Worm (Caenorhabditis elegans): ENCODE measurements around the gene B0507.1.

The B0507.1 gene

ce11 chrV:8768481-8768959, 7.8 kb upstream of the B0507.1 start, which contains the start of gene B0507.3:
B0507.3 (plus strand) TSS chrV:8768909.
- TF ChIP-seq skn-1 (tag; optimal IDR thresholded peaks at IDR 0.05), result peak; percentile 41
- peak; percentile 100 for TF ChIP-seq elt-2 (tag; optimal IDR thresholded peaks at IDR 0.05)
- no peak for TF ChIP-seq fkh-10 (GFP tag; optimal IDR thresholded peaks at IDR 0.05)
- TF ChIP-seq pha-4 (tag; optimal IDR thresholded peaks at IDR 0.05), result peak; percentile 79
- TF ChIP-seq egl-27 (tag; optimal IDR thresholded peaks at IDR 0.05), result peak; percentile 67
- no peak for TF ChIP-seq ztf-4 (tag; optimal IDR thresholded peaks at IDR 0.05)
- peak; percentile 32 for TF ChIP-seq fos-1 (tag; optimal IDR thresholded peaks at IDR 0.05)
- peak; percentile 100 for TF ChIP-seq pqm-1 (tag; optimal IDR thresholded peaks at IDR 0.05)
- TF ChIP-seq mml-1 (tag; optimal IDR thresholded peaks at IDR 0.05), result no peak
- no peak for TF ChIP-seq zag-1 (tag; optimal IDR thresholded peaks at IDR 0.05)
- peak; percentile 90 for TF ChIP-seq jun-1 (tag; optimal IDR thresholded peaks at IDR 0.05)

ce11 chrV:8769154-8769553, 7.2 kb upstream of the B0507.1 start:
- TF ChIP-seq nhr-23 (tag; optimal IDR thresholded peaks at IDR 0.05) (no peak), zag-1 (tag; optimal IDR thresholded peaks at IDR 0.05) (no peak), elt-2 (tag; optimal IDR thresholded peaks at IDR 0.05) (peak; percentile 98), daf-12 (tag; optimal IDR thresholded peaks at IDR 0.05) (no peak), pqm-1 (tag; optimal IDR thresholded peaks at IDR 0.05) (peak; percentile 84), jun-1 (tag; optimal IDR thresholded peaks at IDR 0.05) (peak; percentile 85), pha-4 (tag; optimal IDR thresholded peaks at IDR 0.05) (peak; percentile 34)

- TF ChIP-seq ceh-9 (tag; optimal IDR thresholded peaks at IDR 0.05), result no peak
- TF ChIP-seq snpc-4 (tag; optimal IDR thresholded peaks at IDR 0.05), result no peak
- no peak for TF ChIP-seq nhr-12 (tag; optimal IDR thresholded peaks at IDR 0.05)
- no peak for TF ChIP-seq ztf-11 (tag; optimal IDR thresholded peaks at IDR 0.05)
- no peak for TF ChIP-seq nhr-77 (tag; optimal IDR thresholded peaks at IDR 0.05)
- no peak for TF ChIP-seq mdl-1 (tag; optimal IDR thresholded peaks at IDR 0.05)
- TF ChIP-seq elt-2 (tag; optimal IDR thresholded peaks at IDR 0.05), result no peak
- no peak for TF ChIP-seq hmg-11 (tag; optimal IDR thresholded peaks at IDR 0.05)
- no peak for TF ChIP-seq zag-1 (tag; optimal IDR thresholded peaks at IDR 0.05)
- no peak for TF ChIP-seq elt-1 (tag; optimal IDR thresholded peaks at IDR 0.05)
- TF ChIP-seq ceh-28 (tag; optimal IDR thresholded peaks at IDR 0.05), result no peak
- TF ChIP-seq lin-39 (tag; optimal IDR thresholded peaks at IDR 0.05), result no peak
- TF ChIP-seq unc-62 (GFP tag; optimal IDR thresholded peaks at IDR 0.05), result no peak
Measured at ce11 chrV:8771599-8771998, 4.8 kb upstream of the B0507.1 start, which contains the start of gene srx-115. srx-115 (plus strand) TSS chrV:8771899.

ce11 chrV:8773826-8774382, 2.5 kb upstream of the B0507.1 start, which contains the start of gene B0507.2:
B0507.2 (plus strand) TSS chrV:8774332.
- TF ChIP-seq ceh-28 (tag; optimal IDR thresholded peaks at IDR 0.05), result peak; percentile 29
- no peak for TF ChIP-seq lin-39 (tag; optimal IDR thresholded peaks at IDR 0.05)
- TF ChIP-seq pha-4 (tag; optimal IDR thresholded peaks at IDR 0.05), result peak; percentile 74
- TF ChIP-seq pqm-1 (tag; optimal IDR thresholded peaks at IDR 0.05), result peak; percentile 28
- peak; percentile 40 for TF ChIP-seq lin-15B (tag; optimal IDR thresholded peaks at IDR 0.05)
- TF ChIP-seq elt-2 (tag; optimal IDR thresholded peaks at IDR 0.05), result peak; percentile 37
- TF ChIP-seq R02D3.7 (tag; optimal IDR thresholded peaks at IDR 0.05), result no peak
- no peak for TF ChIP-seq mdl-1 (tag; optimal IDR thresholded peaks at IDR 0.05)
- TF ChIP-seq snpc-4 (tag; optimal IDR thresholded peaks at IDR 0.05), result peak; percentile 41

ce11 chrV:8781164-8781563, 4.8 kb downstream of the B0507.1 start:
- TF ChIP-seq pqm-1 (tag; optimal IDR thresholded peaks at IDR 0.05) (peak; percentile 8), ceh-82 (tag; optimal IDR thresholded peaks at IDR 0.05) (no peak), pha-4 (tag; optimal IDR thresholded peaks at IDR 0.05) (peak; percentile 4), zag-1 (tag; optimal IDR thresholded peaks at IDR 0.05) (no peak), sea-2 (GFP tag; optimal IDR thresholded peaks at IDR 0.05) (no peak), fos-1 (tag; optimal IDR thresholded peaks at IDR 0.05) (no peak), elt-2 (tag; optimal IDR thresholded peaks at IDR 0.05) (peak; percentile 70), jun-1 (tag; optimal IDR thresholded peaks at IDR 0.05) (no peak), eor-1 (tag; optimal IDR thresholded peaks at IDR 0.05) (no peak), unc-62 (GFP tag; optimal IDR thresholded peaks at IDR 0.05) (no peak), elt-1 (tag; optimal IDR thresholded peaks at IDR 0.05) (no peak), lin-39 (tag; optimal IDR thresholded peaks at IDR 0.05) (no peak)

- TF ChIP-seq nhr-76 (tag; optimal IDR thresholded peaks at IDR 0.05), result no peak
- peak; percentile 6 for TF ChIP-seq pha-4 (tag; optimal IDR thresholded peaks at IDR 0.05)
Measured at ce11 chrV:8782112-8782511, 5.7 kb downstream of the B0507.1 start.

Data from whole organism, L3 larva.